Fruit fly (Drosophila melanogaster) whole organism, prepupa: ENCODE measurements around the gene SP555.

Experiments used
- Blimp-1 ChIP-seq: fragments of 200-800 bp; sonication (Bioruptor generic); optimal IDR thresholded peaks from 3 replicates; lab custom pipeline; 2017; ENCODE audit warnings: missing biosample characterization, missing genetic modification characterization, mild to moderate bottlenecking, moderate library complexity, missing genetic modification reagents
- CG10631 ChIP-seq: fragments of 200-800 bp; sonication (Bioruptor generic); optimal IDR thresholded peaks from 2 replicates; lab custom pipeline; 2016; ENCODE audit warnings: missing biosample characterization, missing genetic modification characterization
- CG10669 ChIP-seq: fragments of 200-800 bp; sonication (Bioruptor generic); optimal IDR thresholded peaks from 3 replicates; lab custom pipeline; 2018; ENCODE audit warnings: missing biosample characterization, mild to moderate bottlenecking, missing genetic modification characterization, moderate library complexity
- CG11294 ChIP-seq: fragments of 200-800 bp; sonication (Bioruptor generic); IDR thresholded peaks from 2 replicates; pipeline ENCODE4 v1.3.6; 2022; ENCODE audit warnings: missing biosample characterization, missing genetic modification characterization
- CG11762 ChIP-seq: fragments of 200-800 bp; sonication (Bioruptor generic); optimal IDR thresholded peaks from 3 replicates; lab custom pipeline; 2016; ENCODE audit warnings: missing biosample characterization, missing genetic modification characterization; ENCODE audit not compliant: insufficient read depth
- CG11902 ChIP-seq: fragments of 200-800 bp; sonication (Bioruptor generic); optimal IDR thresholded peaks from 3 replicates; lab custom pipeline; 2016; ENCODE audit warnings: missing biosample characterization, missing genetic modification characterization
- CG15336 ChIP-seq: fragments of 200-800 bp; sonication (Bioruptor generic); IDR thresholded peaks from 2 replicates; pipeline ENCODE4 v1.3.6; 2022; ENCODE audit warnings: missing biosample characterization, missing genetic modification characterization
- CG1621 ChIP-seq: fragments of 200-800 bp; sonication (Bioruptor generic); optimal IDR thresholded peaks from 3 replicates; lab custom pipeline; 2018; ENCODE audit warnings: missing biosample characterization, mild to moderate bottlenecking, missing genetic modification characterization
- CG16779 ChIP-seq: fragments of 200-800 bp; sonication (Bioruptor generic); optimal IDR thresholded peaks from 3 replicates; lab custom pipeline; 2017; ENCODE audit warnings: missing biosample characterization, mild to moderate bottlenecking, missing genetic modification characterization
- CG3032 ChIP-seq: fragments of 200-800 bp; optimal IDR thresholded peaks from 2 replicates; lab custom pipeline; 2019; ENCODE audit warnings: missing biosample characterization, mild to moderate bottlenecking, missing genetic modification characterization, moderate library complexity
- CG31627 ChIP-seq: fragments of 200-800 bp; sonication (Bioruptor generic); optimal IDR thresholded peaks from 3 replicates; lab custom pipeline; 2016; ENCODE audit warnings: missing biosample characterization, missing genetic modification characterization
- CG32006 ChIP-seq: fragments of 200-800 bp; sonication (Bioruptor generic); optimal IDR thresholded peaks from 3 replicates; lab custom pipeline; 2017; ENCODE audit warnings: missing biosample characterization, mild to moderate bottlenecking, missing genetic modification characterization
- CG34406 ChIP-seq: fragments of 200-800 bp; sonication (Bioruptor generic); optimal IDR thresholded peaks from 3 replicates; lab custom pipeline; 2016; ENCODE audit warnings: missing biosample characterization, missing genetic modification characterization
- CG3919 ChIP-seq: fragments of 200-800 bp; sonication (Bioruptor generic); optimal IDR thresholded peaks from 3 replicates; lab custom pipeline; 2016; ENCODE audit warnings: missing biosample characterization, missing genetic modification characterization
- CG6808 ChIP-seq: fragments of 200-800 bp; sonication (Bioruptor generic); optimal IDR thresholded peaks from 3 replicates; lab custom pipeline; 2017; ENCODE audit warnings: missing biosample characterization, missing genetic modification characterization, mild to moderate bottlenecking, moderate library complexity, missing genetic modification reagents
- CG6854 ChIP-seq: fragments of 200-800 bp; sonication (Bioruptor generic); optimal IDR thresholded peaks from 2 replicates; lab custom pipeline; 2017; ENCODE audit warnings: missing biosample characterization, mild to moderate bottlenecking, missing genetic modification characterization
- CG7368 ChIP-seq: fragments of 200-800 bp; sonication (Bioruptor generic); optimal IDR thresholded peaks from 3 replicates; lab custom pipeline; 2016; ENCODE audit warnings: missing biosample characterization, missing genetic modification characterization
- CG8119 ChIP-seq: fragments of 200-800 bp; sonication (Bioruptor generic); IDR thresholded peaks from 3 replicates; pipeline ENCODE4 v1.3.6; 2022; ENCODE audit warnings: missing biosample characterization, missing genetic modification characterization
- CG8319 ChIP-seq: fragments of 200-800 bp; sonication (Bioruptor generic); optimal IDR thresholded peaks from 3 replicates; lab custom pipeline; 2016; ENCODE audit warnings: missing biosample characterization, missing genetic modification characterization
- CG9139 ChIP-seq: fragments of 200-800 bp; sonication (Bioruptor generic); optimal IDR thresholded peaks from 3 replicates; lab custom pipeline; 2017; ENCODE audit warnings: missing biosample characterization, mild to moderate bottlenecking, missing genetic modification characterization
- Eip75B ChIP-seq: fragments of 200-800 bp; sonication (Bioruptor generic); optimal IDR thresholded peaks from 3 replicates; lab custom pipeline; 2016; ENCODE audit warnings: missing biosample characterization, missing genetic modification characterization
- Eip93F ChIP-seq: fragments of 200-800 bp; sonication (Bioruptor generic); optimal IDR thresholded peaks from 2 replicates; lab custom pipeline; 2016; ENCODE audit warnings: missing biosample characterization, mild to moderate bottlenecking, missing genetic modification characterization
- Ets21C ChIP-seq: fragments of 200-800 bp; sonication (Bioruptor generic); optimal IDR thresholded peaks from 3 replicates; lab custom pipeline; 2016; ENCODE audit warnings: missing biosample characterization, missing genetic modification characterization
- Ets96B ChIP-seq: fragments of 200-800 bp; optimal IDR thresholded peaks from 2 replicates; lab custom pipeline; 2019; ENCODE audit warnings: missing biosample characterization, mild to moderate bottlenecking, missing genetic modification characterization, moderate library complexity
- Gug ChIP-seq: fragments of 200-800 bp; sonication (Bioruptor generic); IDR thresholded peaks from 2 replicates; pipeline ENCODE4 v1.3.6; 2022; ENCODE audit warnings: missing biosample characterization, missing genetic modification characterization
- Hr38 ChIP-seq: sonication (Bioruptor generic); optimal IDR thresholded peaks from 2 replicates; lab custom pipeline; 2016; ENCODE audit warnings: missing biosample characterization, missing genetic modification characterization
- Hr39 ChIP-seq: fragments of 200-800 bp; sonication (Bioruptor generic); optimal IDR thresholded peaks from 2 replicates; lab custom pipeline; 2016; ENCODE audit warnings: missing biosample characterization, missing genetic modification characterization
- Hr4 ChIP-seq: fragments of 200-800 bp; sonication (Bioruptor generic); optimal IDR thresholded peaks from 3 replicates; lab custom pipeline; 2016; ENCODE audit warnings: missing biosample characterization, missing genetic modification characterization
- Lpt ChIP-seq: fragments of 200-800 bp; sonication (Bioruptor generic); optimal IDR thresholded peaks from 3 replicates; lab custom pipeline; 2016; ENCODE audit warnings: missing biosample characterization, missing genetic modification characterization
- Met ChIP-seq: fragments of 200-800 bp; sonication (Bioruptor generic); optimal IDR thresholded peaks from 3 replicates; lab custom pipeline; 2016; ENCODE audit warnings: missing biosample characterization, missing genetic modification characterization
- OdsH ChIP-seq: fragments of 200-800 bp; sonication (Bioruptor generic); optimal IDR thresholded peaks from 3 replicates; lab custom pipeline; 2016; ENCODE audit warnings: missing biosample characterization, missing genetic modification characterization
- Smox ChIP-seq: fragments of 200-800 bp; sonication (Bioruptor generic); optimal IDR thresholded peaks from 3 replicates; lab custom pipeline; 2016; ENCODE audit warnings: missing biosample characterization, missing genetic modification characterization
- achi ChIP-seq: fragments of 200-800 bp; sonication (Bioruptor generic); optimal IDR thresholded peaks from 3 replicates; lab custom pipeline; 2016; ENCODE audit warnings: missing biosample characterization, missing genetic modification characterization
- cyc ChIP-seq: fragments of 200-800 bp; sonication (Bioruptor generic); optimal IDR thresholded peaks from 3 replicates; lab custom pipeline; 2016; ENCODE audit warnings: missing biosample characterization, missing genetic modification characterization
- dac ChIP-seq: fragments of 200-800 bp; sonication (Bioruptor generic); optimal IDR thresholded peaks from 2 replicates; lab custom pipeline; 2017; ENCODE audit warnings: missing biosample characterization, mild to moderate bottlenecking, missing genetic modification characterization
- dsx ChIP-seq: fragments of 200-800 bp; optimal IDR thresholded peaks from 3 replicates; lab custom pipeline; 2019; ENCODE audit warnings: missing biosample characterization, mild to moderate bottlenecking, missing genetic modification characterization, moderate library complexity; ENCODE audit not compliant: poor library complexity, severe bottlenecking
- fd59A ChIP-seq: fragments of 200-800 bp; sonication (Bioruptor generic); optimal IDR thresholded peaks from 2 replicates; lab custom pipeline; 2017; ENCODE audit warnings: missing biosample characterization, mild to moderate bottlenecking, missing genetic modification characterization, missing genetic modification reagents
- fd85E ChIP-seq: fragments of 200-800 bp; sonication (Bioruptor generic); optimal IDR thresholded peaks from 3 replicates; lab custom pipeline; 2016; ENCODE audit warnings: missing biosample characterization, missing genetic modification characterization
- lz ChIP-seq: fragments of 200-800 bp; sonication (Bioruptor generic); optimal IDR thresholded peaks from 3 replicates; lab custom pipeline; 2016; ENCODE audit warnings: missing biosample characterization, missing genetic modification characterization
- net ChIP-seq: fragments of 200-800 bp; sonication (Bioruptor generic); optimal IDR thresholded peaks from 3 replicates; lab custom pipeline; 2016; ENCODE audit warnings: missing biosample characterization, missing genetic modification characterization
- pdm3 ChIP-seq: fragments of 200-800 bp; sonication (Bioruptor generic); optimal IDR thresholded peaks from 3 replicates; lab custom pipeline; 2016; ENCODE audit warnings: missing biosample characterization, missing genetic modification characterization
- salr ChIP-seq, 2 experiments: fragments of 200-800 bp; sonication (Bioruptor generic); optimal IDR thresholded peaks; 3 replicates each; lab custom pipeline; 2016 to 2018; ENCODE audit warnings: missing biosample characterization in 2 of 2, missing genetic modification characterization in 2 of 2, mild to moderate bottlenecking in 1 of 2
- spab ChIP-seq: fragments of 200-800 bp; sonication (Bioruptor generic); optimal IDR thresholded peaks from 2 replicates; lab custom pipeline; 2017; ENCODE audit warnings: missing biosample characterization, mild to moderate bottlenecking, missing genetic modification characterization, missing genetic modification reagents
- ss ChIP-seq, 2 experiments: fragments of 200-800 bp; sonication (Bioruptor generic); optimal IDR thresholded peaks; 2 replicates in 1 of 2; 3 replicates in 1 of 2; lab custom pipeline; 2017 to 2018; ENCODE audit warnings: mild to moderate bottlenecking in 2 of 2, missing biosample characterization in 2 of 2, missing genetic modification characterization in 2 of 2, moderate library complexity in 1 of 2
- svp ChIP-seq: fragments of 200-800 bp; sonication (Bioruptor generic); peaks from one replicate; lab custom pipeline; 2016; ENCODE audit warnings: missing biosample characterization, missing genetic modification characterization
- topi ChIP-seq: fragments of 200-800 bp; sonication (Bioruptor generic); optimal IDR thresholded peaks from 3 replicates; lab custom pipeline; 2016; ENCODE audit warnings: missing biosample characterization, missing genetic modification characterization
- vri ChIP-seq: fragments of 200-800 bp; sonication (Bioruptor generic); optimal IDR thresholded peaks from 3 replicates; lab custom pipeline; 2016; ENCODE audit warnings: missing biosample characterization, mild to moderate bottlenecking, missing genetic modification characterization

Gene SP555

DNA sequence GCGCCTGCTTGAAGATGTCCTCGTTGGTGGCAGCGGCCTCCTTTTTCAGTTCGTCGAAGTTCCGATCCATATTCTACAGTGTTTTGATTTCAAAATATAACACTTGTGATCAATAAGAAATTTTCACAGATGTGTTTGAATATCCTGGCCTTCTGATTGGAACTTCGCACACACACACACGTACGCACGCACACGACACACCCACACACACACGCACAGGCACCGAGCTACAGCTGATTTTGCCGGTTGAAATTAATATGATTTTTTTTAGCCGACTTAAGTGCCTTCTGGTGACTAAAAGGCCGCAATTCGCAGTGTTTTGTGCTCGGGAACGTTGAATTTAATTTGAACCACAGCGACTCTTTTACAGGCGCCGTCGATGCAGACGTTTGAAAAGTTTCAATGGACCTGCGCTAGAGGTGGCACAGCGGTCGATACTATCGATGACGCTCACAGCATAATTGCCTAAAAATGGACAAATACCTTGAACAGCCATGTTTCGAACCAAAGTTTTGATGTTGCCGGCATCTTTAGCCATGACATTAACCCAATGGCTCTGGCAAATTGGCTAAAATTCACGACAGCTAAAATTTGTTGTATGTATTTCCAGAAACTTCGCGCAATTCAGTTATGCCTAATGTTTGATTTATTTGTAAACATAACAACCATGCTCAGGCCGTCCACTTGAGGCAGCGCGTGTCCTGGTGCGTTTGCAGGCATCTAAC is 28.0 kb upstream of the SP555 start, which contains the start of gene Rtnl1 (continued):
- TF ChIP-seq ss (GFP tag; optimal IDR thresholded peaks at IDR 0.05; lab: Kevin White, UChicago), result peak in 1 of 2 experiments; percentile 42
- peak; percentile 12 for TF ChIP-seq topi (GFP tag; lab: Kevin White, UChicago)
- no peak for TF ChIP-seq Smox (GFP tag; lab: Kevin White, UChicago)
- peak; percentile 35 for TF ChIP-seq lz (GFP tag; lab: Kevin White, UChicago)
- TF ChIP-seq salr (GFP tag; optimal IDR thresholded peaks at IDR 0.05; lab: Kevin White, UChicago), result no peak
- peak; percentile 2 for TF ChIP-seq CG1621 (tag; lab: Kevin White, UChicago)
- no peak for TF ChIP-seq Eip93F (GFP tag; lab: Kevin White, UChicago)
- TF ChIP-seq Hr38 (GFP tag; lab: Kevin White, UChicago), result no peak
- TF ChIP-seq OdsH (GFP tag; lab: Kevin White, UChicago), result no peak
- TF ChIP-seq CG10631, result no peak
- TF ChIP-seq pdm3, result no peak
- TF ChIP-seq Ets96B (tag; lab: Kevin White, UChicago), result no peak

DNA sequence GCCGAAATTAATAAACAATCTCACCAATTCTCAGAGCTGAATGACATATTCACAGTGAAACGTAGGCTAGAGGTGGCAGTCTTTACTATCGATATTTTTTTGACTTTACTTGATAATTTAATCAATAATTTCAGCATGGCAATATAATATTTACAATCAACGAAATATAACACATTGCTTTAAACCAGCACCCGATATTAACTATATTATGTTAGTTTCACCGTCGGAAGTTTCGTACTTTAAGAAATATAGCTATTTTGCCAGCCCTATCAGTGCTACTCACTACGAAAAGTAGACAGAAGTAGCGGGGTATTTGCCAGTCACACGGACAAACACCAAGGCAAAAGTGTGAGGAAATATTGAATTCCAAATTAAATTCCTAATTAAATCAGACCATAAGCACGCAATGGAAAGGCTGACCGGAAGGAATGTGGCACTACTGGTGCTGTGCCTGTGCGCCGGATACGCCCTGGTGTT is 26.7 kb upstream of the SP555 start, which contains the start of the genes CG31917, Tfb5 and SelT:
Gene CG31917 (minus strand): TSS at position 51 of the 477 bp plus-strand sequence.
Gene Tfb5 (minus strand): TSS at position 51 of the 477 bp plus-strand sequence.
Gene SelT (plus strand): TSS at position 139 of the 477 bp plus-strand sequence.
- TF ChIP-seq CG11902 (peak; percentile 1), Blimp-1 (GFP tag; lab: Kevin White, UChicago) (no peak), Eip75B (GFP tag; lab: Kevin White, UChicago) (no peak), CG16779 (tag; lab: Kevin White, UChicago) (no peak), Gug (GFP tag; lab: Robert Waterston, UW) (no peak), svp (GFP tag; lab: Kevin White, UChicago) (peak; percentile 86), Met (GFP tag; lab: Kevin White, UChicago) (no peak), CG11294 (GFP tag; lab: Robert Waterston, UW) (no peak), CG34406 (GFP tag; lab: Kevin White, UChicago) (peak; percentile 5), CG11762 (GFP tag; lab: Kevin White, UChicago) (no peak), Ets21C (GFP tag; lab: Kevin White, UChicago) (peak; percentile 54), CG9139 (no peak), dac (no peak), Lpt (no peak), CG6808 (GFP tag; lab: Kevin White, UChicago) (no peak), Ets96B (tag; lab: Kevin White, UChicago) (peak; percentile 52), CG7368 (GFP tag; lab: Kevin White, UChicago) (no peak), dsx (GFP tag; lab: Kevin White, UChicago) (no peak), fd59A (no peak), achi (peak; percentile 33), lz (GFP tag; lab: Kevin White, UChicago) (peak; percentile 65), CG31627 (peak; percentile 58), net (no peak), Hr38 (GFP tag; lab: Kevin White, UChicago) (no peak), Hr4 (no peak), CG6854 (GFP tag; lab: Kevin White, UChicago) (no peak), salr (GFP tag; optimal IDR thresholded peaks at IDR 0.05; lab: Kevin White, UChicago) (no peak), CG3032 (tag; lab: Kevin White, UChicago) (peak; percentile 48), CG1621 (tag; lab: Kevin White, UChicago) (no peak), vri (no peak), cyc (GFP tag; lab: Kevin White, UChicago) (peak; percentile 58), CG32006 (GFP tag; lab: Kevin White, UChicago) (no peak), CG10631 (no peak), OdsH (GFP tag; lab: Kevin White, UChicago) (no peak), fd85E (no peak), topi (GFP tag; lab: Kevin White, UChicago) (peak; percentile 43), CG8319 (GFP tag; lab: Kevin White, UChicago) (no peak), CG10669 (GFP tag; lab: Kevin White, UChicago) (no peak), CG8119 (GFP tag; lab: Robert Waterston, UW) (no peak), Hr39 (GFP tag; lab: Kevin White, UChicago) (peak; percentile 65), Smox (GFP tag; lab: Kevin White, UChicago) (peak; percentile 59), spab (GFP tag; lab: Kevin White, UChicago) (no peak), CG15336 (GFP tag; lab: Robert Waterston, UW) (no peak), CG3919 (GFP tag; lab: Kevin White, UChicago) (no peak)
